Fruit fly (Drosophila melanogaster): ENCODE measurements around the gene Cyp28d1.

The Cyp28d1 gene

DNA sequence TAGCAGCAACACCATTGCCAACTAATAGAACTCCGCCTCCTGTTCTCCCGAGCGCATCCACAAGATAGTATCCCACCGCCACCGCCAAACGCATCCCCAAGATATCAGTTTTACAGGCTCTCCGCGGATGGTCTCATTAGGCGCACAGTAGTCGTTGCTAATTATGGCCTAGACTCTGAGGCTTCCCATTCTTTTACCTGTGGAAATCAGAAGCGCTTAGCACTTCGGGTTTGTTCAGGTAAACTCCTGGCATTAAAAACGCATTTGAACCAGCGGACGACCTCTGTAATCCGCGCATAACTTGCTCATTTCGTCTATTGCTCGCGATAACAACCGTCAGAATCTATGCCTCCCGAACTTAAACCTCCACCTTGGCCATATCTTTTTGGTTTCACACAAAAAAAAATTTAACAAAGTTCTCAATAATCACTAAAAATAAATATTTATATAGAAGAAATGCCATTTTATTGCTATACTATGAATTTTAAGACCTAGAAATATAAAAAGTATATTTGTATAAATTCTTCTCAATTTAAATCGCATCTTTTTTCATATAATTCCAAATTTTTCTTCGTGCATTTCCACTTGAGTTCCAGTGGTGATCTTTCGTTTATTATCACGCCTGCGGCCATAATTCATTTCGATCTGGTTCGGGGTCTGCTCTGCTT lies 27.8 kb downstream of the Cyp28d1 start (continued):
- TF ChIP-seq CG5245 (GFP tag; optimal IDR thresholded peaks at IDR 0.05) = no peak
- peak; percentile 87 for TF ChIP-seq gcm (GFP tag; optimal IDR thresholded peaks at IDR 0.05)
- TF ChIP-seq CG15696 (tag; optimal IDR thresholded peaks at IDR 0.05) = peak; percentile 80
- TF ChIP-seq sisA (GFP tag; IDR thresholded peaks at IDR 0.05) = peak; percentile 45
- TF ChIP-seq bcd (GFP tag; optimal IDR thresholded peaks at IDR 0.05) = peak; percentile 17
- no peak for TF ChIP-seq prd (optimal IDR thresholded peaks at IDR 0.05)
- TF ChIP-seq prd (GFP tag; IDR thresholded peaks at IDR 0.05) = peak; percentile 60; the same call in 1 of the 3 replicates
- no peak for TF ChIP-seq ind (GFP tag; optimal IDR thresholded peaks at IDR 0.05)
- no peak for TF ChIP-seq MESR4 (GFP tag; optimal IDR thresholded peaks at IDR 0.05)
- peak; percentile 81 for TF ChIP-seq CG8924 (tag; optimal IDR thresholded peaks at IDR 0.05)
- peak; percentile 90 for TF ChIP-seq sens (GFP tag)
- peak; percentile 88 for TF ChIP-seq Xrp1 (GFP tag; IDR thresholded peaks at IDR 0.05)
- TF ChIP-seq CG10209 (GFP tag; optimal IDR thresholded peaks at IDR 0.05) = peak; percentile 55
- TF ChIP-seq tin (GFP tag; optimal IDR thresholded peaks at IDR 0.05) = peak; percentile 67
- TF ChIP-seq Ptx1 (GFP tag; IDR thresholded peaks at IDR 0.05) = peak; percentile 67
- peak; percentile 82 for TF ChIP-seq CG9727 (GFP tag; optimal IDR thresholded peaks at IDR 0.05)
- TF ChIP-seq esg (GFP tag; conservative IDR thresholded peaks at IDR 0.05) = peak; percentile 46; the same call in 1 of the 2 replicates
- TF ChIP-seq CG9437 (GFP tag; optimal IDR thresholded peaks at IDR 0.05) = peak; percentile 35
- TF ChIP-seq NFAT (GFP tag; IDR thresholded peaks at IDR 0.05) = 0 out of 2 replicates have a peak, but pooled peaks have one; percentile 15
- peak; percentile 88 for TF ChIP-seq CG8388 (GFP tag; optimal IDR thresholded peaks at IDR 0.05)
- peak; percentile 6 for TF ChIP-seq sqz (GFP tag; optimal IDR thresholded peaks at IDR 0.05)
- TF ChIP-seq Atf3 (GFP tag; optimal IDR thresholded peaks at IDR 0.05) = no peak
- TF ChIP-seq CG31224 (GFP tag; IDR thresholded peaks at IDR 0.05) = no peak
- peak; percentile 65 for TF ChIP-seq Hr3 (GFP tag; optimal IDR thresholded peaks at IDR 0.05)
- TF ChIP-seq CG7839 (tag; optimal IDR thresholded peaks at IDR 0.05) = peak; percentile 66
- TF ChIP-seq Hr51 (GFP tag; optimal IDR thresholded peaks at IDR 0.05) = peak in 1 of 2 experiments; percentile 56
- peak; percentile 71 for TF ChIP-seq CG11504 (tag; optimal IDR thresholded peaks at IDR 0.05)
- TF ChIP-seq Nf-YC (tag; optimal IDR thresholded peaks at IDR 0.05) = no peak
- TF ChIP-seq CG31441 (GFP tag; IDR thresholded peaks at IDR 0.05) = peak; percentile 85
- TF ChIP-seq Lhr (GFP tag; optimal IDR thresholded peaks at IDR 0.05) = peak; percentile 8
- no peak for TF ChIP-seq sob (GFP tag; IDR thresholded peaks at IDR 0.05)
- TF ChIP-seq chn (GFP tag; optimal IDR thresholded peaks at IDR 0.05) = peak; percentile 9
- TF ChIP-seq corto (GFP tag; optimal IDR thresholded peaks at IDR 0.05) = peak; percentile 1
- TF ChIP-seq lola (GFP tag; optimal IDR thresholded peaks at IDR 0.05) = peak in 1 of 3 experiments; percentile 92
- TF ChIP-seq CG11723 (GFP tag; optimal IDR thresholded peaks at IDR 0.05) = peak; percentile 18
- TF ChIP-seq sug (tag; optimal IDR thresholded peaks at IDR 0.05) = no peak
- peak in 1 of 2 experiments; percentile 19 for TF ChIP-seq chif (GFP tag; optimal IDR thresholded peaks at IDR 0.05)
- TF ChIP-seq lbe (GFP tag; optimal IDR thresholded peaks at IDR 0.05) = no peak
- TF ChIP-seq slp2 (GFP tag; optimal IDR thresholded peaks at IDR 0.05) = no peak
- peak; percentile 86 for TF ChIP-seq CG17361 (GFP tag; IDR thresholded peaks at IDR 0.05)
- TF ChIP-seq tio (GFP tag; optimal IDR thresholded peaks at IDR 0.05) = peak; percentile 53
- TF ChIP-seq ftz-f1 (GFP tag; optimal IDR thresholded peaks at IDR 0.05) = no peak
- no peak for TF ChIP-seq pros (GFP tag; optimal IDR thresholded peaks at IDR 0.05)
- TF ChIP-seq lab (GFP tag; optimal IDR thresholded peaks at IDR 0.05) = peak; percentile 21
- no peak for TF ChIP-seq CG9609 (GFP tag; optimal IDR thresholded peaks at IDR 0.05)
- TF ChIP-seq CG4282 (GFP tag; optimal IDR thresholded peaks at IDR 0.05) = no peak
- TF ChIP-seq CG10959 (GFP tag; IDR thresholded peaks at IDR 0.05) = peak; percentile 74
- TF ChIP-seq bbx (GFP tag; IDR thresholded peaks at IDR 0.05; ENCODE audit: partially characterized antibody) = no peak
- no peak for TF ChIP-seq CG3065 (GFP tag; optimal IDR thresholded peaks at IDR 0.05)
- peak; percentile 68; the same call in 2 of the 3 replicates for TF ChIP-seq tgo (GFP tag; IDR thresholded peaks at IDR 0.05)

All from whole organism, embryonic.